Fruit fly (Drosophila melanogaster) whole organism, embryonic: Measurements from ENCODE around the gene CG14439.
A peak's percentile ranks its signal among the peaks of the same experiment; 100 is the strongest.

Source experiments
- BEAF-32 ChIP-seq: fragments of 200-800 bp; sonication (Bioruptor generic); optimal IDR thresholded peaks from 3 replicates; lab custom pipeline; 2017; ENCODE audit warnings: missing biosample characterization, missing genetic modification characterization, mild to moderate bottlenecking, moderate library complexity, missing genetic modification reagents
- C15 ChIP-seq: fragments of 200-800 bp; sonication (Bioruptor generic); IDR thresholded peaks from 3 replicates; pipeline ENCODE4 v1.3.6; 2022; ENCODE audit warnings: missing biosample characterization, missing genetic modification characterization
- CG10543 ChIP-seq: fragments of 200-800 bp; sonication (Bioruptor generic); optimal IDR thresholded peaks from 3 replicates; lab custom pipeline; 2017; ENCODE audit warnings: missing biosample characterization, mild to moderate bottlenecking, missing genetic modification characterization, moderate library complexity
- CG11456 ChIP-seq: fragments of 200-800 bp; sonication (Bioruptor generic); IDR thresholded peaks from 3 replicates; pipeline ENCODE4 v1.3.6; 2022; ENCODE audit warnings: missing biosample characterization, missing genetic modification characterization
- CG12942 ChIP-seq: fragments of 200-800 bp; sonication (Bioruptor generic); optimal IDR thresholded peaks from 3 replicates; lab custom pipeline; 2016; ENCODE audit warnings: missing biosample characterization, missing genetic modification characterization
- CG13424 ChIP-seq: fragments of 200-800 bp; sonication (Bioruptor generic); optimal IDR thresholded peaks from 2 replicates; lab custom pipeline; 2019; ENCODE audit warnings: missing biosample characterization, mild to moderate bottlenecking, missing genetic modification characterization, moderate library complexity
- CG15601 ChIP-seq: fragments of 200-800 bp; sonication (Bioruptor generic); optimal IDR thresholded peaks from 3 replicates; lab custom pipeline; 2019; ENCODE audit warnings: missing biosample characterization, mild to moderate bottlenecking, missing genetic modification characterization, moderate library complexity
- CG18262 ChIP-seq: fragments of 200-800 bp; optimal IDR thresholded peaks from 3 replicates; lab custom pipeline; 2019; ENCODE audit warnings: missing biosample characterization, mild to moderate bottlenecking, missing genetic modification characterization, moderate library complexity
- CG18619 ChIP-seq: fragments of 200-800 bp; sonication (Bioruptor generic); optimal IDR thresholded peaks from 3 replicates; lab custom pipeline; 2017; ENCODE audit warnings: missing biosample characterization, mild to moderate bottlenecking, missing genetic modification characterization
- CG2202 ChIP-seq: fragments of 200-800 bp; sonication (Bioruptor generic); optimal IDR thresholded peaks from 2 replicates; lab custom pipeline; 2018; ENCODE audit warnings: missing biosample characterization, mild to moderate bottlenecking, missing genetic modification characterization
- CG31224 ChIP-seq: fragments of 200-800 bp; sonication (Bioruptor generic); IDR thresholded peaks from 2 replicates; pipeline ENCODE4 v1.3.6; 2022; ENCODE audit warnings: missing biosample characterization, missing genetic modification characterization
- CG3281 ChIP-seq: fragments of 200-800 bp; sonication (Bioruptor generic); optimal IDR thresholded peaks from 3 replicates; lab custom pipeline; 2017; ENCODE audit warnings: missing biosample characterization, mild to moderate bottlenecking, missing genetic modification characterization
- CG33557 ChIP-seq: fragments of 200-800 bp; sonication (Bioruptor generic); optimal IDR thresholded peaks from 2 replicates; lab custom pipeline; 2019; ENCODE audit warnings: missing biosample characterization, mild to moderate bottlenecking, missing genetic modification characterization, moderate library complexity
- CG3407 ChIP-seq: fragments of 200-800 bp; sonication (Bioruptor generic); optimal IDR thresholded peaks from 2 replicates; lab custom pipeline; 2018; ENCODE audit warnings: missing biosample characterization, mild to moderate bottlenecking, missing genetic modification characterization
- CG3847 ChIP-seq: fragments of 200-800 bp; sonication (Bioruptor generic); IDR thresholded peaks from 2 replicates; pipeline ENCODE4 v1.3.6; 2022; ENCODE audit warnings: missing biosample characterization, missing genetic modification characterization
- CG4424 ChIP-seq: fragments of 200-800 bp; sonication (Bioruptor generic); optimal IDR thresholded peaks from 3 replicates; lab custom pipeline; 2016; ENCODE audit warnings: missing biosample characterization, missing genetic modification characterization
- CG5180 ChIP-seq: fragments of 200-800 bp; sonication (Bioruptor generic); optimal IDR thresholded peaks from 3 replicates; lab custom pipeline; 2017; ENCODE audit warnings: missing biosample characterization, missing genetic modification characterization, mild to moderate bottlenecking, moderate library complexity, missing genetic modification reagents
- CG6683 ChIP-seq: fragments of 200-800 bp; sonication (Bioruptor generic); optimal IDR thresholded peaks from 2 replicates; lab custom pipeline; 2017; ENCODE audit warnings: missing biosample characterization, mild to moderate bottlenecking, missing genetic modification characterization, missing genetic modification reagents
- CG6813 ChIP-seq: fragments of 200-800 bp; sonication (Bioruptor generic); optimal IDR thresholded peaks from 2 replicates; lab custom pipeline; 2017; ENCODE audit warnings: missing biosample characterization, missing genetic modification characterization, mild to moderate bottlenecking, moderate library complexity, missing genetic modification reagents
- CG7786 ChIP-seq: fragments of 200-800 bp; sonication (Bioruptor generic); optimal IDR thresholded peaks from 2 replicates; lab custom pipeline; 2016; ENCODE audit warnings: missing biosample characterization, missing genetic modification characterization
- CG7987 ChIP-seq: fragments of 200-800 bp; sonication (Bioruptor generic); optimal IDR thresholded peaks from 2 replicates; lab custom pipeline; 2018; ENCODE audit warnings: missing biosample characterization, mild to moderate bottlenecking, missing genetic modification characterization, moderate library complexity
- CG8765 ChIP-seq: fragments of 200-800 bp; sonication (Bioruptor generic); IDR thresholded peaks from 2 replicates; pipeline ENCODE4 v1.3.6; 2022; ENCODE audit warnings: missing biosample characterization, missing genetic modification characterization
- CG9437 ChIP-seq: fragments of 200-800 bp; sonication (Bioruptor generic); optimal IDR thresholded peaks from 2 replicates; lab custom pipeline; 2018; ENCODE audit warnings: missing biosample characterization, mild to moderate bottlenecking, missing genetic modification characterization
- CG9817 ChIP-seq: fragments of 200-800 bp; sonication (Bioruptor generic); optimal IDR thresholded peaks from 2 replicates; lab custom pipeline; 2018; ENCODE audit warnings: missing biosample characterization, mild to moderate bottlenecking, missing genetic modification characterization, moderate library complexity
- CTCF ChIP-seq: fragments of 200-800 bp; sonication (Bioruptor generic); optimal IDR thresholded peaks from 2 replicates; lab custom pipeline; 2017; ENCODE audit warnings: missing biosample characterization, mild to moderate bottlenecking, missing genetic modification characterization, moderate library complexity
- Dad ChIP-seq: fragments of 200-800 bp; sonication (Bioruptor generic); optimal IDR thresholded peaks from 3 replicates; lab custom pipeline; 2016; ENCODE audit warnings: missing biosample characterization, missing genetic modification characterization
- Dp ChIP-seq: fragments of 200-800 bp; sonication (Bioruptor generic); optimal IDR thresholded peaks from 2 replicates; lab custom pipeline; 2018; ENCODE audit warnings: missing biosample characterization, mild to moderate bottlenecking, missing genetic modification characterization, moderate library complexity
- Ets97D ChIP-seq: fragments of 200-800 bp; sonication (Bioruptor generic); optimal IDR thresholded peaks from 3 replicates; lab custom pipeline; 2016; ENCODE audit warnings: missing biosample characterization, missing genetic modification characterization
- Fer3 ChIP-seq: fragments of 200-800 bp; sonication (Bioruptor generic); optimal IDR thresholded peaks from 2 replicates; lab custom pipeline; 2018; ENCODE audit warnings: missing biosample characterization, mild to moderate bottlenecking, missing genetic modification characterization, moderate library complexity
- Hey ChIP-seq: fragments of 200-800 bp; sonication (Bioruptor generic); optimal IDR thresholded peaks from 3 replicates; lab custom pipeline; 2018; ENCODE audit warnings: missing biosample characterization, mild to moderate bottlenecking, missing genetic modification characterization
- Max ChIP-seq: fragments of 200-800 bp; sonication (Bioruptor generic); optimal IDR thresholded peaks from 2 replicates; lab custom pipeline; 2016; ENCODE audit warnings: missing biosample characterization, mild to moderate bottlenecking, missing genetic modification characterization
- NFAT ChIP-seq: fragments of 200-800 bp; sonication (Bioruptor generic); IDR thresholded peaks from 2 replicates; pipeline ENCODE4 v1.3.6; 2022; ENCODE audit warnings: missing biosample characterization, missing genetic modification characterization
- Oaz ChIP-seq: fragments of 200-800 bp; sonication (Bioruptor generic); IDR thresholded peaks from 2 replicates; pipeline ENCODE4 v1.3.6; 2022; ENCODE audit warnings: missing biosample characterization, missing genetic modification characterization
- Poxn ChIP-seq: fragments of 200-800 bp; sonication (Bioruptor generic); IDR thresholded peaks from 2 replicates; pipeline ENCODE4 v1.3.6; 2022; ENCODE audit warnings: missing biosample characterization, missing genetic modification characterization
- Ssrp ChIP-seq: fragments of 200-800 bp; sonication (Bioruptor generic); optimal IDR thresholded peaks from 2 replicates; lab custom pipeline; 2018; ENCODE audit warnings: missing biosample characterization, mild to moderate bottlenecking, missing genetic modification characterization, moderate library complexity
- Vsx1 ChIP-seq: fragments of 200-800 bp; sonication (Bioruptor generic); optimal IDR thresholded peaks from 2 replicates; lab custom pipeline; 2017; ENCODE audit warnings: missing biosample characterization, mild to moderate bottlenecking, missing genetic modification characterization, missing genetic modification reagents
- ap ChIP-seq: fragments of 200-800 bp; sonication (Bioruptor generic); IDR thresholded peaks from 2 replicates; pipeline ENCODE4 v1.3.6; 2022; ENCODE audit warnings: missing biosample characterization, missing genetic modification characterization
- bcd ChIP-seq: fragments of 200-800 bp; sonication (Bioruptor generic); optimal IDR thresholded peaks from 2 replicates; lab custom pipeline; 2017; ENCODE audit warnings: missing biosample characterization, mild to moderate bottlenecking, missing genetic modification characterization
- br ChIP-seq: fragments of >200 bp; optimal IDR thresholded peaks from 2 replicates; lab custom pipeline; 2017
- cwo ChIP-seq: fragments of 200-800 bp; sonication (Bioruptor generic); optimal IDR thresholded peaks from 3 replicates; lab custom pipeline; 2017; ENCODE audit warnings: missing biosample characterization, missing genetic modification characterization, mild to moderate bottlenecking, moderate library complexity, missing genetic modification reagents
- dan ChIP-seq: fragments of 200-800 bp; sonication (Bioruptor generic); IDR thresholded peaks from 2 replicates; pipeline ENCODE4 v1.3.6; 2022; ENCODE audit warnings: missing biosample characterization, missing genetic modification characterization
- dpn ChIP-seq, 2 experiments: fragments of 200-800 bp; sonication (Bioruptor generic); optimal IDR thresholded peaks; 3 replicates each; lab custom pipeline; 2016; ENCODE audit warnings: missing biosample characterization in 2 of 2, missing genetic modification characterization in 2 of 2
- fd3F ChIP-seq: fragments of 200-800 bp; sonication (Bioruptor generic); optimal IDR thresholded peaks from 2 replicates; lab custom pipeline; 2018; ENCODE audit warnings: missing biosample characterization, mild to moderate bottlenecking, missing genetic modification characterization, moderate library complexity
- grn ChIP-seq: fragments of 200-800 bp; sonication (Bioruptor generic); optimal IDR thresholded peaks from 3 replicates; lab custom pipeline; 2017; ENCODE audit warnings: missing biosample characterization, missing genetic modification characterization
- hth ChIP-seq: fragments of >200 bp; optimal IDR thresholded peaks from 2 replicates; lab custom pipeline; 2017; ENCODE audit warnings: inconsistent platforms
- ind ChIP-seq: fragments of 200-800 bp; sonication (Bioruptor generic); optimal IDR thresholded peaks from 3 replicates; lab custom pipeline; 2016; ENCODE audit warnings: missing biosample characterization, missing genetic modification characterization
- kay ChIP-seq: fragments of 200-800 bp; sonication (Bioruptor generic); optimal IDR thresholded peaks from 2 replicates; lab custom pipeline; 2016; ENCODE audit warnings: missing biosample characterization, missing genetic modification characterization
- onecut ChIP-seq: fragments of 200-800 bp; sonication (Bioruptor generic); IDR thresholded peaks from 2 replicates; pipeline ENCODE4 v1.3.6; 2022; ENCODE audit warnings: missing biosample characterization, missing genetic modification characterization
- p53 ChIP-seq: fragments of 200-800 bp; sonication (Bioruptor generic); optimal IDR thresholded peaks from 2 replicates; lab custom pipeline; 2016; ENCODE audit warnings: missing biosample characterization, missing genetic modification characterization
- pros ChIP-seq: fragments of 200-800 bp; sonication (Bioruptor generic); optimal IDR thresholded peaks from 3 replicates; lab custom pipeline; 2019; ENCODE audit warnings: missing biosample characterization, mild to moderate bottlenecking, missing genetic modification characterization, moderate library complexity
- ranshi ChIP-seq: fragments of 200-800 bp; sonication (Bioruptor generic); IDR thresholded peaks from 2 replicates; pipeline ENCODE4 v1.3.6; 2022; ENCODE audit warnings: missing biosample characterization, missing genetic modification characterization
- shn ChIP-seq: fragments of 200-800 bp; sonication (Bioruptor generic); optimal IDR thresholded peaks from 3 replicates; lab custom pipeline; 2016; ENCODE audit warnings: missing biosample characterization, missing genetic modification characterization

Gene CG14439

DNA sequence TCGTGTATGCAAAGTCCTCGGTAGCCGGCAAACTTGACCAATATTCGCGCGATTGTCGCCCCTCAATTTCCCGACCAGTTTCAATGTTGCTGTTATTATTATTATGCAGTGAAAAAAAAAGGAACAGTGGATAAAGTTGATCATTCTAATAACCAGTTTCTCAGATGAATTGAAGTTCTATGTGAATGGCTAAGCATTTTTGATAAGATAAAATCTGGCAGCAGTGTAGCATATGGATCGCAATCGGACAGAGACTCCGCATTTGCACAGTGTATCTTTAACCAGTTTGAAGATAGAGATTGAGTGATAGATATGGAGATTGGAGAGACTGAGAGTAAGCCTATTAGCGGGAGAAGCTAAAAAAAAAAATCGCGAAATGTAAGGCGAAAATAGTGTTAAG, 46.0 kb downstream of the CG14439 start (continued):
- TF ChIP-seq br (lab: Kevin White, UChicago) (no peak), CG7987 (GFP tag; lab: Kevin White, UChicago) (peak; percentile 42), Max (GFP tag; lab: Kevin White, UChicago) (peak; percentile 39), BEAF-32 (GFP tag; lab: Kevin White, UChicago) (no peak), ap (peak; percentile 67), p53 (GFP tag; lab: Kevin White, UChicago) (no peak), Fer3 (peak; percentile 82), CG11456 (GFP tag; lab: Robert Waterston, UW) (peak; percentile 86), CG15601 (tag; lab: Kevin White, UChicago) (no peak), CG6683 (no peak), CG9437 (GFP tag; lab: Kevin White, UChicago) (peak; percentile 30), Poxn (no peak), Dp (GFP tag; lab: Kevin White, UChicago) (no peak), CG8765 (GFP tag; lab: Robert Waterston, UW) (0 out of 2 replicates have a peak, but pooled peaks have one; percentile 24), CG9817 (tag; lab: Kevin White, UChicago) (peak; percentile 77), CTCF (no peak), C15 (GFP tag; lab: Robert Waterston, UW) (peak; percentile 38; the same call in 1 of the 3 replicates), CG7786 (GFP tag; lab: Kevin White, UChicago) (peak; percentile 82), Ssrp (tag; lab: Kevin White, UChicago) (peak; percentile 58), dpn (GFP tag; optimal IDR thresholded peaks at IDR 0.05; lab: Kevin White, UChicago) (peak; percentile 79 to 80), shn (GFP tag; lab: Kevin White, UChicago) (peak; percentile 56), cwo (peak; percentile 45), NFAT (GFP tag; lab: Robert Waterston, UW) (peak; percentile 88), CG3281 (GFP tag; lab: Kevin White, UChicago) (peak; percentile 74), CG13424 (tag; lab: Kevin White, UChicago) (peak; percentile 74), pros (no peak), CG10543 (no peak), Ets97D (GFP tag; lab: Kevin White, UChicago) (peak; percentile 10), grn (GFP tag; lab: Kevin White, UChicago) (peak; percentile 67), fd3F (peak; percentile 69), CG2202 (no peak), CG18619 (GFP tag; lab: Kevin White, UChicago) (peak; percentile 64), CG3407 (GFP tag; lab: Kevin White, UChicago) (no peak), Oaz (0 out of 2 replicates have a peak, but pooled peaks have one; percentile 38), CG3847 (GFP tag; lab: Robert Waterston, UW) (peak; percentile 70), Dad (peak; percentile 44), CG4424 (peak; percentile 44), CG5180 (GFP tag; lab: Kevin White, UChicago) (peak; percentile 36), Hey (tag; lab: Kevin White, UChicago) (no peak), CG33557 (no peak), CG6813 (GFP tag; lab: Kevin White, UChicago) (peak; percentile 39), onecut (GFP tag; lab: Robert Waterston, UW) (peak; percentile 41; the same call in 1 of the 2 replicates), bcd (peak; percentile 67), dan (GFP tag; lab: Robert Waterston, UW) (no peak), CG31224 (peak; percentile 68; the same call in 1 of the 2 replicates), kay (GFP tag; lab: Kevin White, UChicago) (no peak), CG12942 (GFP tag; lab: Kevin White, UChicago) (peak; percentile 69), hth (no peak), Vsx1 (GFP tag; lab: Kevin White, UChicago) (peak; percentile 14), CG18262 (peak; percentile 21), ranshi (GFP tag; lab: Robert Waterston, UW) (peak; percentile 63), ind (GFP tag; lab: Kevin White, UChicago) (peak; percentile 81)
